Worm (Caenorhabditis elegans) whole organism, young adult: ENCODE results near the gene F56B6.6.

Experiments used
- B0336.3 ChIP-seq: fragments of 200-800 bp; sonication (Bioruptor generic); IDR thresholded peaks from 2 replicates; pipeline ENCODE4 v1.3.6; 2022; ENCODE audit warnings: missing genetic modification characterization, missing compliant biosample characterization
- C06A6.2 ChIP-seq: fragments of 200-800 bp; sonication (Bioruptor generic); conservative IDR thresholded peaks from 2 replicates; pipeline ENCODE4 v1.3.6; 2022; ENCODE audit warnings: missing genetic modification characterization, missing compliant biosample characterization
- D2030.7 ChIP-seq: fragments of 200-800 bp; sonication (Bioruptor generic); IDR thresholded peaks from 2 replicates; pipeline ENCODE4 v1.3.6; 2022; ENCODE audit warnings: missing genetic modification reagents, missing genetic modification characterization, missing compliant biosample characterization
- F10E7.11 ChIP-seq: sonication (generic microtip); optimal IDR thresholded peaks from 2 replicates; lab custom pipeline; 2017; ENCODE audit warnings: mild to moderate bottlenecking, missing genetic modification characterization, moderate library complexity, missing compliant biosample characterization
- F33H1.4 ChIP-seq: fragments of 200-800 bp; sonication (Bioruptor generic); IDR thresholded peaks from 2 replicates; pipeline ENCODE4 v1.3.6; 2022; ENCODE audit warnings: missing genetic modification reagents, missing genetic modification characterization, missing compliant biosample characterization
- F55B11.4 ChIP-seq: sonication (generic microtip); optimal IDR thresholded peaks from 2 replicates; lab custom pipeline; 2016; ENCODE audit warnings: missing compliant biosample characterization, missing genetic modification characterization, borderline replicate concordance; ENCODE audit not compliant: insufficient read depth
- T26A5.8 ChIP-seq: sonication (generic microtip); optimal IDR thresholded peaks from 2 replicates; lab custom pipeline; 2016; ENCODE audit warnings: missing genetic modification characterization, missing compliant biosample characterization
- Y53F4B.3 ChIP-seq: fragments of 200-800 bp; sonication (Bioruptor generic); IDR thresholded peaks from 2 replicates; pipeline ENCODE4 v1.3.6; 2022; ENCODE audit warnings: missing genetic modification reagents, missing genetic modification characterization, missing compliant biosample characterization
- Y56A3A.18 ChIP-seq: fragments of 200-800 bp; sonication (Bioruptor generic); IDR thresholded peaks from 2 replicates; pipeline ENCODE4 v1.3.6; 2022; ENCODE audit warnings: missing genetic modification reagents, missing genetic modification characterization, missing compliant biosample characterization
- ama-1 ChIP-seq, 3 experiments: fragments of 150-350 bp in 1 of 3; sonication (generic microtip) in 2 of 3; optimal IDR thresholded peaks; 2 replicates each; lab custom pipeline; 2014 to 2018; ENCODE audit warnings: missing biosample characterization in 2 of 3, missing genetic modification characterization in 2 of 3, missing genetic modification reagents in 2 of 3
- aptf-3 ChIP-seq: fragments of 200-800 bp; sonication (Bioruptor generic); IDR thresholded peaks from 2 replicates; pipeline ENCODE4 v1.3.6; 2022; ENCODE audit warnings: missing genetic modification characterization, missing compliant biosample characterization
- cebp-1 ChIP-seq, 2 experiments: fragments of 200-800 bp in 1 of 2; sonication (Bioruptor generic) in 1 of 2; sonication (generic microtip) in 1 of 2; IDR thresholded peaks in 1 of 2; optimal IDR thresholded peaks in 1 of 2; 2 replicates each; pipeline versions ENCODE4 v1.3.6 to Lab custom; 2017 to 2022; ENCODE audit warnings: missing compliant biosample characterization in 2 of 2, missing genetic modification characterization in 2 of 2, mild to moderate bottlenecking in 1 of 2, missing genetic modification reagents in 1 of 2, moderate library complexity in 1 of 2
- ceh-91 ChIP-seq: fragments of 200-800 bp; sonication (Bioruptor generic); IDR thresholded peaks from 2 replicates; pipeline ENCODE4 v1.3.6; 2022; ENCODE audit warnings: missing genetic modification reagents, missing genetic modification characterization, missing compliant biosample characterization
- dox-1 ChIP-seq: fragments of 200-800 bp; sonication (Bioruptor generic); IDR thresholded peaks from 2 replicates; pipeline ENCODE4 v1.3.6; 2022; ENCODE audit warnings: missing genetic modification reagents, missing genetic modification characterization, missing compliant biosample characterization
- dpff-1 ChIP-seq: sonication (generic microtip); optimal IDR thresholded peaks from 2 replicates; lab custom pipeline; 2017; ENCODE audit warnings: mild to moderate bottlenecking, missing genetic modification characterization, missing compliant biosample characterization
- egl-44 ChIP-seq: fragments of 200-800 bp; sonication (Bioruptor generic); IDR thresholded peaks from 2 replicates; pipeline ENCODE4 v1.3.6; 2022; ENCODE audit warnings: missing genetic modification reagents, missing genetic modification characterization, missing compliant biosample characterization
- ekl-4 ChIP-seq: fragments of 200-800 bp; sonication (Bioruptor generic); IDR thresholded peaks from 2 replicates; pipeline ENCODE4 v1.3.6; 2022; ENCODE audit warnings: missing genetic modification reagents, missing genetic modification characterization, missing compliant biosample characterization
- ets-4 ChIP-seq: fragments of 200-800 bp; sonication (Bioruptor generic); optimal IDR thresholded peaks from 2 replicates; lab custom pipeline; 2018; ENCODE audit warnings: mild to moderate bottlenecking, missing genetic modification characterization, missing compliant biosample characterization
- fkh-3 ChIP-seq: sonication (generic microtip); optimal IDR thresholded peaks from 2 replicates; lab custom pipeline; 2016; ENCODE audit warnings: mild to moderate bottlenecking, missing genetic modification characterization, missing compliant biosample characterization
- hmg-1.2 ChIP-seq: fragments of 200-800 bp; sonication (Bioruptor generic); IDR thresholded peaks from 2 replicates; pipeline ENCODE4 v1.3.6; 2022; ENCODE audit warnings: missing genetic modification reagents, missing genetic modification characterization, missing compliant biosample characterization
- let-607 ChIP-seq, 2 experiments: fragments of 200-800 bp in 1 of 2; sonication (Bioruptor generic) in 1 of 2; sonication (generic microtip) in 1 of 2; optimal IDR thresholded peaks; 2 replicates each; lab custom pipeline; 2016 to 2018; ENCODE audit warnings: mild to moderate bottlenecking in 2 of 2, missing compliant biosample characterization in 2 of 2, missing genetic modification characterization in 2 of 2, moderate library complexity in 2 of 2, missing genotype in 1 of 2
- mel-28 ChIP-seq: sonication (generic microtip); optimal IDR thresholded peaks from 2 replicates; lab custom pipeline; 2016; ENCODE audit warnings: borderline replicate concordance, mild to moderate bottlenecking, missing genetic modification characterization, missing compliant biosample characterization
- mes-4 ChIP-seq: sonication (generic microtip); optimal IDR thresholded peaks from 2 replicates; lab custom pipeline; 2016; ENCODE audit warnings: missing genotype, missing genetic modification characterization, missing compliant biosample characterization
- nhr-80 ChIP-seq: sonication (generic microtip); optimal IDR thresholded peaks from 2 replicates; lab custom pipeline; 2016; ENCODE audit warnings: missing genetic modification characterization, missing compliant biosample characterization
- nhr-90 ChIP-seq: sonication (generic microtip); optimal IDR thresholded peaks from 2 replicates; lab custom pipeline; 2016; ENCODE audit warnings: missing genotype, mild to moderate bottlenecking, missing genetic modification characterization, missing compliant biosample characterization
- rec-8 ChIP-seq, 2 experiments: sonication (generic microtip); optimal IDR thresholded peaks; 2 replicates each; lab custom pipeline; 2016; ENCODE audit warnings: mild to moderate bottlenecking in 2 of 2, missing genetic modification characterization in 2 of 2, missing genetic modification reagents in 2 of 2, missing genotype in 2 of 2, missing biosample characterization in 1 of 2, missing compliant biosample characterization in 1 of 2, moderate library complexity in 1 of 2
- sea-2 ChIP-seq: fragments of 200-800 bp; sonication (Bioruptor generic); IDR thresholded peaks from 2 replicates; pipeline ENCODE4 v1.3.6; 2022; ENCODE audit warnings: missing genetic modification characterization, missing compliant biosample characterization
- snpc-3.4 ChIP-seq: sonication (generic microtip); optimal IDR thresholded peaks from 2 replicates; lab custom pipeline; 2017; ENCODE audit warnings: missing genetic modification characterization, mild to moderate bottlenecking, missing compliant biosample characterization, antibody characterized with exemption, moderate library complexity, missing genotype, missing genetic modification reagents
- snpc-4 ChIP-seq, 5 experiments: fragments of 150-350 bp in 1 of 5; sonication (generic microtip) in 4 of 5; optimal IDR thresholded peaks; 2 replicates each; lab custom pipeline; 2014 to 2018; ENCODE audit warnings: missing genetic modification characterization in 5 of 5, missing biosample characterization in 3 of 5, antibody characterized with exemption in 2 of 5, mild to moderate bottlenecking in 2 of 5, missing compliant biosample characterization in 2 of 5, missing genotype in 2 of 5, moderate library complexity in 2 of 5, missing genetic modification reagents in 1 of 5
- somi-1 ChIP-seq: fragments of 200-800 bp; sonication (Bioruptor generic); optimal IDR thresholded peaks from 2 replicates; lab custom pipeline; 2018; ENCODE audit warnings: mild to moderate bottlenecking, missing genetic modification characterization, missing compliant biosample characterization
- tbp1 ChIP-seq: fragments of 200-800 bp; sonication (Bioruptor generic); optimal IDR thresholded peaks from 2 replicates; lab custom pipeline; 2018; ENCODE audit warnings: mild to moderate bottlenecking, missing genetic modification characterization, missing compliant biosample characterization
- zfh-2 ChIP-seq: fragments of 200-800 bp; sonication (Bioruptor generic); conservative IDR thresholded peaks from 2 replicates; pipeline ENCODE4 v1.3.6; 2022; ENCODE audit warnings: missing genetic modification reagents, missing genetic modification characterization, missing compliant biosample characterization
- ztf-26 ChIP-seq: sonication (generic microtip); optimal IDR thresholded peaks from 2 replicates; lab custom pipeline; 2017; ENCODE audit warnings: missing genetic modification characterization, missing compliant biosample characterization
- ztf-3 ChIP-seq: fragments of 200-800 bp; sonication (Bioruptor generic); optimal IDR thresholded peaks from 2 replicates; lab custom pipeline; 2018; ENCODE audit warnings: mild to moderate bottlenecking, missing genetic modification characterization, missing compliant biosample characterization
- ztf-6 ChIP-seq: fragments of 200-800 bp; sonication (Bioruptor generic); IDR thresholded peaks from 2 replicates; pipeline ENCODE4 v1.3.6; 2022; ENCODE audit warnings: missing genetic modification reagents, missing genetic modification characterization, missing compliant biosample characterization

Gene F56B6.6

DNA sequence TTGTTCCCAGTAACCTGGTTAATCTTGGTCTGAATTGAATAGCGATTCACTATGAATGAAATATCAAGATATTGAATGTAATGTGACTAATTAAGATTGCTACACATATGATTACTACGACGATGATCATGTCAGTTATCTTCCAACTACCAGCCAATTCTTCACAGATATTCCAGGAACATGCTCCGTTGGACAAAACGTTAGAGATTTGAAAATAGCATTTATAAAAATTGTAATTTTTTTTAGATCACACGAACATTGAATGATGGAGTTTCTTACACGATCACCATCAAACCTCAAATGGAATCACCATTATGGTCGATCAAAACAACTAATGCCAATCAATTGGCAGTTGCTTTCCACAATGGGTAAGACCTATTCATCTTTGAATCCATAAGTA is 29.8 kb downstream of the F56B6.6 start:
- TF ChIP-seq T26A5.8 (tag; lab: Kevin White, UChicago) (no peak), aptf-3 (GFP tag; lab: Robert Waterston, UW) (no peak), ztf-6 (no peak), ekl-4 (no peak), ztf-3 (GFP tag; lab: Kevin White, UChicago) (no peak), tbp1 (GFP tag; lab: Kevin White, UChicago) (no peak), fkh-3 (tag; lab: Kevin White, UChicago) (no peak), D2030.7 (GFP tag; lab: Robert Waterston, UW) (no peak), somi-1 (GFP tag; lab: Kevin White, UChicago) (no peak), sea-2 (GFP tag; lab: Robert Waterston, UW) (no peak), hmg-1.2 (GFP tag; lab: Robert Waterston, UW) (no peak)

DNA sequence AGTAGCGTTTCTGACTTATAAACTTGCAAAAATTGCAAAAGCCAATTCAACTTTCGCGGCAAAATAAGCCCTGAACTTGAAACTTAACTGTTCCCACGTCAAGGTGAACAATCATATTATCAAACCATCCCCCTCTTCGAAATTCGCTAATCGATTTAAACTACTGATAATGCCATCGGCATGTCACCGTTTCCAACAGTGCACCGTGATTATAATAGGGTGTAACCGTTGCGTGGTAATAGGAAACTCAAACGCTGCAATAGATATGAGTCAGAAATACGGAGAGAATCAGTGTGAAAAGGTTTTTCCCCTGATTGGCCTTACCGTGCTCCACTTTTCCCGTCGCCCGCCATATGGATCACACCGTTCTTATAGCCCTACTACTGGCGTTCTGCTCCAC is 31.9 kb downstream of the F56B6.6 start:
- TF ChIP-seq let-607 (tag; optimal IDR thresholded peaks at IDR 0.05; lab: Kevin White, UChicago) (peak; percentile 22 to 56), ets-4 (GFP tag; lab: Kevin White, UChicago) (peak; percentile 57), nhr-80 (peak; percentile 93), dox-1 (GFP tag; lab: Robert Waterston, UW) (peak; percentile 63; the same call in 1 of the 2 replicates), F55B11.4 (tag; lab: Kevin White, UChicago) (no peak), cebp-1 (GFP tag; IDR thresholded peaks at IDR 0.05; lab: Robert Waterston, UW) (no peak), cebp-1 (tag; optimal IDR thresholded peaks at IDR 0.05; lab: Kevin White, UChicago) (peak; percentile 7)

DNA sequence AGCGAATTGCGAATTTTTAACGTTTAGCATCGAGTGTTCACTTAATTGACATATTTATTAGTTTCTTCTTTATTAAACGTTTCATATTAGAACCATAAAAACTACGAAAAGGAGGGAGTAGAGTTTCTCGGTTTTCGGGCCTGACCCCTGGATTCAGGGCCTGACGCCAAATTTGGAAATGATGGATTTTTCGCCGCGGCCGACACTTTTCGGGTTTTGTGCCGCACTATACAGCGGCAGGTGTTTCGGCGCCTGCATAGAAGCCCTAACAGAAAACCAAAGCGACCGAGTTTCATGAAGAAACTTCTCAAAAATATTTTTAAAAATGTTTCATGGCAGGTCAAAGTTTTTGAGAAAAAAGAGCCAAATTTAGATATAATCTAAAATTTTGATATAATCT is 32.5 kb downstream of the F56B6.6 start:
- TF ChIP-seq snpc-4 (GFP tag; optimal IDR thresholded peaks at IDR 0.05; lab: Kevin White, UChicago) (peak; percentile 18), snpc-4 (tag; optimal IDR thresholded peaks at IDR 0.05; lab: Kevin White, UChicago) (peak in 2 of 4 experiments; percentile 64 to 78), F10E7.11 (no peak)

DNA sequence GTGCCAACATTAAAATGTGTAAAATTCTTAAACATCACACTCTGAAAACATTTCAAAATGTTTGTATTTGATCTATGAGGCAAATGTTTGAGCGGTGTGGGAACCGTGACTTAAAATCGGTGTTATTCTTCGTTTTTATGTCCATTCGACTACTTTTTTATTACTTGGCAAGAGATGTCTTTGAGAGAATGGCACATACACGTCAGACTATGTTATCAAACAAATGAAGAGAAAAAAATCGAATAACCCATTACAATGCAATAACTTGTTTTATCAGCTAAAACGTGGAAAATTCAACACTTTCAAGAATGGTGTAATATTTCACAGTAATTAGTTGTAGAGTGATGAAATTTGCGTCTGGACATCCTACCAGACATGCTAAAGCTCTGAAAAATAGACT is 33.0 kb downstream of the F56B6.6 start:
- peak; percentile 23 for TF ChIP-seq nhr-80
- no peak for TF ChIP-seq mel-28
- no peak for TF ChIP-seq cebp-1 (GFP tag; IDR thresholded peaks at IDR 0.05; lab: Robert Waterston, UW)
- TF ChIP-seq cebp-1 (tag; optimal IDR thresholded peaks at IDR 0.05; lab: Kevin White, UChicago) = peak; percentile 22
- no peak for TF ChIP-seq dpff-1 (tag; lab: Kevin White, UChicago)

DNA sequence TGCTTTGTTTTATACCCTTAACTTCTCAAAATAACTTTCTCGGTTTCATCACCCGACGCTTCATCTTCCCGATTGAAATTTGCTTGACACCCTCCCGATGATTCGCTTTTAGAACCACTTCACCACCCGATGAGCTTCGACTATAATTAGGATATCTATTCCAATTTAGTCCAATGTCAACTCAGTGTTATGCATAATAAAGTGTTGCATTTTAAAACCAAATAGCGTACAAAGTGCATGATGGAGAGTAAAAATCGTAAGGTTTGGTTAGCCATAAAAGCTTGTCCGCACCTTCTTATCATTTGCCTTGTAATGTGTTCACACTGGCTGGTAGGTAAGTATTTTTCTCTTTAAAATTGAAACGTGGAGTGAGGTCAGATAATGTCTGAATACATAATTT is 33.9 kb downstream of the F56B6.6 start, which contains the start of gene C12D12.1:
TSS of gene C12D12.1 (plus strand) at position 301 of the 400 bp plus-strand sequence.
- TF ChIP-seq mes-4 (tag; lab: Kevin White, UChicago) = no peak
- TF ChIP-seq nhr-90 (tag; lab: Kevin White, UChicago) = no peak
- TF ChIP-seq Y56A3A.18 = no peak
- no peak for TF ChIP-seq D2030.7 (GFP tag; lab: Robert Waterston, UW)
- no peak for TF ChIP-seq ama-1 (optimal IDR thresholded peaks at IDR 0.05; lab: Kevin White, UChicago)
- TF ChIP-seq ama-1 (GFP tag; optimal IDR thresholded peaks at IDR 0.05; lab: Kevin White, UChicago) = no peak
- no peak for TF ChIP-seq egl-44 (GFP tag; lab: Robert Waterston, UW)
- TF ChIP-seq snpc-3.4 (tag; lab: Kevin White, UChicago) = no peak
- TF ChIP-seq rec-8 (tag; optimal IDR thresholded peaks at IDR 0.05; lab: Kevin White, UChicago) = no peak
- TF ChIP-seq dpff-1 (tag; lab: Kevin White, UChicago) = no peak
- TF ChIP-seq ceh-91 = no peak
- TF ChIP-seq F33H1.4 = no peak
- TF ChIP-seq zfh-2 = no peak
- no peak for TF ChIP-seq aptf-3 (GFP tag; lab: Robert Waterston, UW)
- TF ChIP-seq C06A6.2 (GFP tag; lab: Robert Waterston, UW) = no peak
- no peak for TF ChIP-seq cebp-1 (GFP tag; IDR thresholded peaks at IDR 0.05; lab: Robert Waterston, UW)
- TF ChIP-seq cebp-1 (tag; optimal IDR thresholded peaks at IDR 0.05; lab: Kevin White, UChicago) = no peak
- TF ChIP-seq ztf-26 (tag; lab: Kevin White, UChicago) = no peak
- TF ChIP-seq B0336.3 (GFP tag; lab: Robert Waterston, UW) = no peak
- TF ChIP-seq Y53F4B.3 (GFP tag; lab: Robert Waterston, UW) = no peak
- TF ChIP-seq sea-2 (GFP tag; lab: Robert Waterston, UW) = no peak
